Fruit fly (Drosophila melanogaster) ovary, adult (tissue): ENCODE measurements around the gene CG13949.

Experiments
- CG17801 ChIP-seq: fragments of 200-800 bp; optimal IDR thresholded peaks from 2 replicates; lab custom pipeline; 2019; ENCODE audit warnings: missing biosample characterization, mild to moderate bottlenecking, missing genetic modification characterization, moderate library complexity; ENCODE audit not compliant: partially characterized antibody

The CG13949 gene

DNA sequence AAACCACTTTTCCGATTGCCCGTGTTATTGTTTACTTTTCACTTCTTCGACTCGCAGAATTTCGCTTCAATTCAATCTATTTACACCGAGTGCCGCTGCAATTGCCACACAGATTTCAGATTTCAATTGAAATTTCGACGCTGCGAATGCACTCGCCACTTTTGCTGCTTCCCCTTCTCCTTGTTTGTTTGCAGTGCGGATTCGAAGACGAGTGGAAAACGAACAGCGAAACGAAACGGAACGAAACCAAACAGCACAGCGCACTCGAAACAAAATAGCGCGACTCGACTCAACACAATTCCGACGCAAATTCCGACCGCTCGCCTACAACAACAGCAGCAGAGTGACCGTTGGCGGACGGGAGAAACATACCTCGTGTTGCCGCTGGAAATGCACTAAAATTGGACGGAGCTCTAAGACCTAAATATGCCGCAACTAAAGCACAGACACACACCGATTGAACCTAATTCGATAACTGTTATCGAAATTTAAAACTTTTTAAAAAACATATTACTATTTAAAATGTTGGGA is 4.3 kb upstream of the CG13949 start, which contains the start of gene drongo:
Gene drongo (minus strand): TSS at position 345 of the 531 bp plus-strand sequence.
- peak; percentile 25 for TF ChIP-seq CG17801

DNA sequence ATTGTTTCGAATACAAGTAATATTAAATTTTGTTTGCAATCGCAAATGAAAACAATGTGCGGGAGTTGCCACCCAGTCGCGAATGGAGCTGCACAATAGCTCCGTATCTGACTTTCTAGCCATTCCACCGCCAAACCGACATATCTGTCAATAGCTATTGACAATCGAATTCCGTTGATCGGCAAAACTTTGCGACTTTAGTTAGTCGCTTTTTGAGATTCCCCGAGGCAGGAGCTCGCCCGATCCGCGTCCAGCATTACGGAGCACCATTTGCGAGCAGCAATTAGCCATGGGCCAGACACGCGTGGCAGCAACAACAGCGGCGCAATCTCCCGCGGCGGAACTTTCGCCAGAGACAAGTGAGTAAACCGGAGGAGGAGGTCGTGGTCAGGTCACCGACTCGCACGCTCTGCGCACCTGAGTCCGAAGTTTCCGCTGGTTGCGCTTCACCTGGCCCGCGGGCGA is 2.5 kb upstream of the CG13949 start, which contains the start of the genes CG4291 and kraken:
Gene CG4291 (minus strand): TSS at position 84 of the 465 bp plus-strand sequence.
Gene kraken (plus strand): TSS at position 122 of the 465 bp plus-strand sequence.
- TF ChIP-seq CG17801: peak; percentile 64

DNA sequence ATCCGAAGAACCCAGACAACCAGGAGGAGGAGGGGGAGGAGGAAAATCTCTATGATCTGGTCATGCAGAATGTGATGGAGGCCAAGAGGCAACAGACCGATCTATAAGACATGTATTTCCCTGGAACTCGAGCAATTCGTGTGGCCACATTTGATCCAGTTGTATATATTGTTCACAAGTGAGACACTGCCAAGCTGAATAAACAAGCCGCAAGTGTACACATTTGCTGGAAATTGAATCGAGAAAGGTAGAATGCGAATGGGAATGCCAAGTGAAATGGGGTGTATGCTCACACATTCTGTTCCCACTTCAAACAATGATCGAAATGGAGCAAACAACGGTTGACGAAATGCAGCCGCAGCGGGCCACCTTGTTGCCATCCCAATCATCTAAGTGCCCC is 864 bp downstream of the CG13949 start:
- no peak for TF ChIP-seq CG17801

DNA sequence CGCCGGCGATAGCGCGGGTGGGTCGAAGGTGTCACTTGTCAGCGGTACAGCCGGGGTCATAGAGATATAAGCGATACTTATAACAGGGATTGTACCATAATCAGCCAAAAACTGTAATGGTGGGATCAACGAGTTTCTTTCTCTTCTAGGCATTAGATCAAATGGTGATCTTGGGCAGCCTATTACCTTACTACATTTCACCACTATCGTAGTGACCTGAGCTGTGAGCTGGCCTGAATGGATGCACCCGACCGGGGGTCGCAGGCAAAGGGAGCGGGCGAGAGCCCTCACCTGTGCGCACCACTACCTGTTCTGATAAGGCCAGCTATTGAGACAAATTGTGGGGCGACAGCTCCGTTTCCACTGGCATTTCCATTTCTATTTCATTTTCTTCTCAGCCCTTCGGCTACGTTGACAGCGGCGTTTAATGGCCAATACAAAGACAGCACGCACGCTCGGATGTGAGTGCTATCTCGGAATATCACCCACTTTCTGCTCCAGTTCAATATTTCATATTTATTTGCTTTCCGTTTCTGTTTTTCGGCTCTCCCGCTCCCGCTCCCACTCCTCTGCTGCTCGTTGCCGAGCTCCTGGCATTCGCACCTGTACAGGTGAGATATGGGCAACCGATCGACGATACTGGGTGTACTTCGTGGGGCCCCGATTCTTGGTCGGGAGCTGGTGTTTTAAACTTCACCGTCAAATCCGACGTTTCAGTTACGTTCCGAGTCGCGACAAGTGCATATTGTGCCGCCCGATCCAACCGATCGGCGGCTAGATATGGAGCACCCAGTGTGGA is 1.8 kb downstream of the CG13949 start:
- no peak for TF ChIP-seq CG17801

DNA sequence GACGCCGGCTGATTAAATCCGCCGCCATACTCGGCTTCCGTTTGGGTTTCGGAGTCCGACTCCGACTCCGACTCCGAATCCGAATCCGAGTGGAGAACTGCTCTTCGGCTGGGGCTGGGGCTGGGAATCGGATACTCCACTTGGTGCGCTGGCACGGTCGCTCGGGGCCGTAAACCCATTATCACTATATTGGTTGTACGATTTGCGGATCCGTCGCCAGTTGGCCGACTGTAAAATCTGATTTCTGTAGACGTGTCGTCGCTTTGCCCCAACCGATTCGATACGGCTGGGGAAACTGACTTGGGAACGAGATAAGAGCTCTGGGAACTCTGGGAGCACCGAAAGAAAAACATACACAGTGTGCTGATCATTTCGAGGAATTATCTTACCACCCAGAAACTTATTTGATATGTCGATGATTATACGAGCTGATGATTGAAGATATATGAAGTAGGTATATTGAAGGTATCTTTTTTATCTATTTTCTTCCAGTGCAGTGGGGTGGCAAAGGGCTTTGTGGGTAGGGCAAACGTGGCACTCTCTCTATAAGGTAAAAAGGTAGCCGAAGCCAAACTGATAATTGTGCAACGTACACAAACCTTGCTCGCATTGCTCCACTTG is 2.9 kb downstream of the CG13949 start:
- TF ChIP-seq CG17801: no peak

DNA sequence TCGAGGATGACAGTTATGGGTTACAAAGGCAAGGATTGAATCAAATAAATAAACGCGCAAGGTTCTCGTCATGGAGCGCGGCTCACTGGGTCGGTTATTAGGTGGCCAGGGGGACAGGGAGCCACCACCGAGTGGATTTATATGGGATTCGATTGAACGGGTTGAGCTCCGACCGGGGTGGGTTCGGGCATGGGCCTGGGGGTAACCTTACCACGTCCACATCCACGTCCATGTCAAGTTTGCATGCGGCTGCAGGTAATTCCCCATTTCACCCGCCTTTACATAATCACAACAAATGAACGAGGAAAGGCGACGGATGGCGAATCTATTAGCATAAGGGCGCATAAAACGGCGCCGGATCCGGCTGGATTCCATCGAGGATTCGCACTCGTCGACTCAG is 4.8 kb downstream of the CG13949 start, which contains the start of gene CG13950:
Gene CG13950 (plus strand): TSS at position 301 of the 400 bp plus-strand sequence.
- TF ChIP-seq CG17801: no peak

DNA sequence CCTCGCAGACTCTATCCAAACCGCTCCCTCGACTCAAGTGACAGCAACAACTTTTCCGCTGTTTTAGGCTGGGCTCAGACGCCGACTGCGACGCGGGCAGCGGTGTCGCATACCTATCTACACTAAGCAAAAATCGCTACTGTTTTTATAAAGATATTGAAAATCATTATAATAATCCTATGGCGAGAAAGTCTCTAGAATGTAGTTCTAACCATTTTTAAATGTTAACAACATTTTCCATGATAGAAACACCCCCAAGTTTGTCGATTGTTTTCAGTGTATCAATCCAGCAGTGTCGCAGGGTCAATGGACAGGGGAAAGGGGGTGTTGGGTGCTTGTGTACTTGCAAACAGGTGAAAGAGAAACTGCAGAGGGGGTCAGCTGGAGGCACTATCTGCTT is 10.7 kb downstream of the CG13949 start:
- peak; percentile 97 for TF ChIP-seq CG17801

DNA sequence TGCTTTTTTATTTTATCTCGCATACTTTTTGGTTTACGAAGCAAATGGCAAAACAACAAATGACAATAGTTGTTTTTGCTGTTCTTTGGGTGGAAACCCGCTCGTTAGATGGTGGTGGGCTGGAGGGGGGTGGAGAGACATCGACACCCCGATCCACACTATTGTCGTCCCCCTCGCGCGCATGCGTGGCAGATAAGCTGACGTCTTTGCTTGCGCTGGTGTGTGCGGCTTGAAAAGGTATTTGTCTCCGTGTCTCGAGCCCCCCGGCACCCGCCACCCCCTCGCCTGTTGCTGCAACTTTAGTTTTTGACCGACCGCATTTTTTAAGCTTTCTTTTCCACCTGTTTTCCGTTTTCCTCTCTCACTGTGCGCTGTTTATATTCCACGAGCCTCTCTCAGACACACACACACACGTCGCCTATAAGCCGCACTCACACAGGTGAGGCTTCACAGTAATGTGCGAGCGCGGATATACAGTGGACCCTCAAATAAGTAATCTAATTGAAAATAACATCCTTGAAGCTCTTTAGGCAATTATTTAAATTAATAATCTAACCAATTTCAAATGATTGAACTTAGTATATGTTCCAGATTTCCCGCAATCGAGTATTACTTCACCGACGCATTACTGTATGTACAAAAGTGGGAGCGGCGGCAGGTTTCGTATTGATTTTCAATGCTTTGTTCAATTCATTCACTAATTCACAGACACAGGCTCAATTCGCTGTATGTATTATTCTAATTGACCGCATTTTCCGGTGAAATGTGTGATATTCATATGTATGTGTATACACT is 12.0 kb downstream of the CG13949 start:
- TF ChIP-seq CG17801: peak; percentile 97

DNA sequence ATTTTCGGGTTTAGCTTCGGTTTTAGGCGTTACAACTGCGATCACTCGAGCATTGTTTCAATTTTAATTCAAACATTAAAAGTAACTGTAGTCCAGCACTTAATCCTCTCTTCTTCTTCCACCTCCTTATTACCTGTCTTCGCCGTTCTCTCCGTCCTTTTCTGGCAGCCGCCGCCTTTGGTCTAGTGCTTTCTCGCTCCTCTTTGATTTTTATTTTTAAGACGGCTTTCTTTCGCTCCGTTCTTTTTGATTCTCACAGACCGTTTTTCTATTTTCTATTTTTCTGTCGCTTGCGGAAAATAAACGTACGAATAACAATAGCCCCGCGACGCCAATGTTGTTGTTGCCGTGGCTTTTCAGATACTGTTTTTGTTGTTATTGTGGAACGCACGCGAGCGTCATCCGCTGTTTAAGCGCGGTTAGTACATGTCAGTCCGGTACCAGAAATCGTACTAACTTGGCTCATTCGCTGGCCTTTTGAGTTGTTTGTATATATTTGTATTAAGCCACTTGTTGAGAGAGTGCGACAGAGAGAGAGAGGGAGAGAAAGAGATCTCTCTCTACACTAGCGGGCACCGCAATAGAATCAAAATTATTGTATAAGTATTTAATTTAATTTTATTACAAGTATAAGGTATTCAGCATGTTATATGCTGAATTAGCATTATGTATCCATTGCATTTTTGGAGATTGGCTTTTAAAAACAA is 12.9 kb downstream of the CG13949 start, which contains the start of gene aru:
Gene aru (minus strand): TSS at position 456 of the 707 bp plus-strand sequence.
- peak; percentile 51 for TF ChIP-seq CG17801

DNA sequence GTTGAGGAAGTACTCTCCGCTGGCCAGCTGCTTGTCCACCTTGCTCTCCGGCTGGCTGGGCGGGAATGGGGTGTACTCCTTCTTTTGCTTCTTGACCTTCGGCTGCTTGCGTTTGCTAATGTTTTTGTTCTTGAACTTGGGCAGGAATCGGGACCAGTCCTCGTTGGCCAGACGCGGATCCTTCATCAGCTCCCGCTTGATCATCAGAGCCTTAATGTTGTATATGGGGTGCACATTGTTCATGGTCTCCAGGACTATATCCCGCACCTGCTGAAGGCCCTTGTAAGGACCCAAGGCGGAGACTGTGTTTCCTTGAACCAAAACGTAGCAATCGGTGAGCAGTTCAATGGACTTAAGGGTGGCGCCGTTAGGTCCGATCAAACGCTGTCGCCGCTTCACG is 13.8 kb downstream of the CG13949 start:
- no peak for TF ChIP-seq CG17801

DNA sequence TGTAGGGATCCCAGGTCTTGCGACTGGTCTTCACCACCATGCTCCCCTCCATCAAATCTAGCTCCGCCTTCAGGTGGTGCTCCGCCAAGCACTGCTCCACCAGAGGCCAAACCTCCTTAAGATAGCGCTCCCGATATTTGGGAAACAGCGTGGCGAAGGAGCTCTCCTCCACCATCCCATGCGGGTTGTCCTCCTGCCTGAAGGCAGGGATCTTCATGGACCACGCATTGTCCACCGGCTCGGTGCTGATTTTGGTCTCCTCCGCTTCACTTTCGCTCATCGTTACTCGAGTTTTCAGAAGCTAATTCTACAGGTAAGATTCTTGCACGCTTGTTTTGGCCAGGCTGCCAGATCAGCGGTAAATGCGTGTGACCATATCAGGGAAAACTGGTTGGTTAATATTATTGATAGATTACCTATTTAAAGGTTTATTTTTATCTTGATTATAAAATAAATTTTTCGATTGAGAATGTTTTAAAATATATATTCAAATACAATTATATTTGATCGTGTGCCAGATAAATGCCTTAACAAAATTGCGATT is 14.4 kb downstream of the CG13949 start, which contains the start of gene dbe:
Gene dbe (minus strand): TSS at position 361 of the 544 bp plus-strand sequence.
- no peak for TF ChIP-seq CG17801

DNA sequence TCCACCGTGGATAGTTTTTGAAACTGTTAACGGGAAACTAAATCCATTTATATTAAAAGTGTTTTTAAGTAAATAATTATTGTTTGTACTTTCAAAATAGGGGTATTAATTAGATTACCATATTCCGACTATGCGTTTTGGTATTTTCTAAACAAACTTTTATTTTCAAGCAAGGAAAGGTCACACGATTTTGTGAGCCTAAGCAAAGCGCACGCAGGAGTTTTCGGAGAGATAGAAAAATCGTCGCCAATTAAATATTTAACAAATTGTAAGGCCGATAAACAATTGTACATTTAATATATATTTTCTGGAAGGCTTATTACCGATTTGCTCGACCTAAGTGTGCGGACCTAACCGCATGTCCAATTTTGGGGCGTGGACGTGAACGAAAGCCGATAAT is 15.1 kb downstream of the CG13949 start, which contains the start of gene PNUTS:
Gene PNUTS (plus strand): TSS at position 181 of the 400 bp plus-strand sequence.
- no peak for TF ChIP-seq CG17801

DNA sequence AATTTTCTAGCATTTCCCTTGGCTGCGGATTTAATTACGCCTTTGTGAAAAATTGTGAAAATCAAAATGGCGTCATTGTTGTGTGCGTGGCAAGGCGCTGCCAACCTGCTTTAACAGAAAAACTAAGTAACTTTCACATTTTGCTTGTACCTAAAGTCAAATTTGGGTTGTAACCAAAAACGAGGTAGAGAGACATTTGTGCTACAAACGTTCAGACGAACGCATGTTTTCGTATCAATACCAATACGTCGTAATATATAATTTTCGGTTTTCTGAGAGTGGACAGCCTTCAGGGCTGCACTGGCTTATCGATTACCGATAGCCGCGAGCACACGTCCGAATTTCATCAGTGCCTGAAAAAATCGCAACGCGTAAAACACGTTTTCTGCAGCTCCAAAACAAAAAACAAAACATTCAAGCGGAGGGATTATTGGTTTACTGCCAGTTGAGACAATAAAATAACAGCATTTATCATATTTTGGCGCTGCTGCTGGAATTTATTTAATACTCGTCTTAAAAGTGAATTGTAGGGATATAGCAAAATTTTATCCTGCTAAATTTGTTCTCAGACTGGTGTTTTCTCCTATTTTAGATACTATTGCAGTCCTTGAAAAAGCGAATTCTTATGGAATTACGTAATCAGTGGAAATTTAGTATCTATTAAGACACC is 15.7 kb downstream of the CG13949 start:
- TF ChIP-seq CG17801: peak; percentile 70

DNA sequence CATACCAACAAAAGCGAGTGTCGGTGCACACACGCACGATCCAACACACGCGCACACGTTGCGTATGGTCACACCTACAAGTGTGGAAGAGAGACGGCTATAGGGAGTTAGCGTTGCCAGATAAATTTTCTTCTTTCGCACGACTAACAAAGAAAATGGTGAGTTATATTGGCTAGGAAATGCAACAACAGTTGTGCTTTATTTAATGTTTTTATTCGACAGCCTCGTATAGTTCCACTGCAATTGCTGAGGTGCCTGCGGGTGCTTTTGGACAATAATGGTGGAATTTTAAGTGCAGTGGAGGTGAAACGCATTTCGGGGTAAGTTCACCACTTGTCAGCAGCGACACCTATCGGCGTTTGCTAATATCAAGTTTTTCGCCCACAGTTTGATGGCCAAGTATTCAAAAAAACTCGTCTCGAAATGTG is 16.3 kb downstream of the CG13949 start:
- no peak for TF ChIP-seq CG17801
